Worm (Caenorhabditis elegans) whole organism, L2 larva: ENCODE results near the gene wnk-1.

Experiments
- blmp-1 ChIP-seq: sonication (generic microtip); optimal IDR thresholded peaks from 2 replicates; lab custom pipeline; 2017; ENCODE audit warnings: missing genetic modification characterization, mild to moderate bottlenecking, missing compliant biosample characterization, antibody characterized with exemption, moderate library complexity; ENCODE audit not compliant: insufficient read depth
- ceh-82 ChIP-seq: fragments of 150-350 bp; optimal IDR thresholded peaks from 2 replicates; lab custom pipeline; 2014; ENCODE audit warnings: missing biosample characterization, missing genetic modification characterization
- elt-3 ChIP-seq: sonication (generic microtip); optimal IDR thresholded peaks from 2 replicates; lab custom pipeline; 2017; ENCODE audit warnings: missing biosample characterization, missing genetic modification characterization
- mab-5 ChIP-seq: fragments of 150-350 bp; optimal IDR thresholded peaks from 2 replicates; lab custom pipeline; 2014; ENCODE audit warnings: missing biosample characterization, missing genetic modification characterization
- nhr-237 ChIP-seq: fragments of 150-350 bp; optimal IDR thresholded peaks from 2 replicates; lab custom pipeline; 2014; ENCODE audit warnings: missing biosample characterization, missing genetic modification characterization
- nhr-6 ChIP-seq: fragments of 150-350 bp; optimal IDR thresholded peaks from 2 replicates; lab custom pipeline; 2014; ENCODE audit warnings: missing biosample characterization, missing genetic modification characterization
- sma-9 ChIP-seq, 2 experiments: fragments of 150-350 bp in 1 of 2; sonication (generic microtip) in 1 of 2; optimal IDR thresholded peaks; 2 replicates each; lab custom pipeline; 2014 to 2016; ENCODE audit warnings: missing genetic modification characterization in 2 of 2, mild to moderate bottlenecking in 1 of 2, missing biosample characterization in 1 of 2, missing compliant biosample characterization in 1 of 2, missing genetic modification reagents in 1 of 2, moderate library complexity in 1 of 2
- unc-39 ChIP-seq: fragments of 150-350 bp; optimal IDR thresholded peaks from 2 replicates; lab custom pipeline; 2014; ENCODE audit warnings: missing biosample characterization, missing genetic modification characterization
- unc-62 ChIP-seq: fragments of 150-350 bp; optimal IDR thresholded peaks from 2 replicates; lab custom pipeline; 2014; ENCODE audit warnings: missing biosample characterization, missing genetic modification reagents, missing genetic modification characterization
- ztf-1 ChIP-seq: fragments of 200-800 bp; sonication (Bioruptor generic); conservative IDR thresholded peaks from 2 replicates; pipeline ENCODE4 v1.3.6; 2022; ENCODE audit warnings: missing genetic modification characterization, missing compliant biosample characterization

DNA sequence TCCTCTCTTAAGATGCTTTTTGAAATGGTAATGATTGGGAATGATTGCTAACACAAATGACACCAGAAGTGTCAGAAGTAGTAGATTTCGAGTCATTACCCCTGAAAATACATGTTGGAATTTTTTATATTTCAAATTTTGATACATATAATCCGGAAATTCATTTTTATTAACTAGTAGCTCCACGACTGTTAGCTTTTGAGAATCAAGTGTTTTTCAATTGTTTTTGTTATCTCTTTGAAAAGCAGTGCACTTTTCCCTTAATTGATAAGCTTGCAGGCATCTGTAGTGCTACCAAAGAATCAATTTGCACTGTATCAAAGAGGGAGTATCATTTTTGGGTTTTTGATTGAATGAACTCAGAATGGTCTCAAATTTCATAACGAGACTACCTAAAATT, 34.9 kb upstream of the wnk-1 start, which contains the start of gene pcp-2:
- no peak for TF ChIP-seq unc-62 (GFP tag; lab: Kevin White, UChicago)
- TF ChIP-seq nhr-6 (tag; lab: Kevin White, UChicago), result no peak
- TF ChIP-seq sma-9 (GFP tag; optimal IDR thresholded peaks at IDR 0.05; lab: Kevin White, UChicago), result no peak
- TF ChIP-seq sma-9 (tag; optimal IDR thresholded peaks at IDR 0.05; lab: Kevin White, UChicago), result no peak
- no peak for TF ChIP-seq ceh-82
- no peak for TF ChIP-seq ztf-1
- TF ChIP-seq elt-3 (tag; lab: Kevin White, UChicago), result no peak
- no peak for TF ChIP-seq mab-5 (tag; lab: Kevin White, UChicago)
- TF ChIP-seq unc-39 (tag; lab: Kevin White, UChicago), result no peak
- TF ChIP-seq nhr-237 (tag; lab: Kevin White, UChicago), result no peak
- no peak for TF ChIP-seq blmp-1 (tag; lab: Kevin White, UChicago)
